Worm (Caenorhabditis elegans) whole organism, late embryonic: ENCODE data around the gene klp-7.

Source experiments
- K09A11.1 ChIP-seq: sonication (generic microtip); optimal IDR thresholded peaks from 2 replicates; lab custom pipeline; 2017; ENCODE audit warnings: antibody characterized with exemption, mild to moderate bottlenecking, missing genetic modification characterization, missing compliant biosample characterization; ENCODE audit not compliant: insufficient read depth
- lim-6 ChIP-seq: sonication (generic microtip); optimal IDR thresholded peaks from 2 replicates; lab custom pipeline; 2016; ENCODE audit warnings: missing genetic modification characterization, missing compliant biosample characterization
- pqm-1 ChIP-seq: sonication (generic microtip); optimal IDR thresholded peaks from 2 replicates; lab custom pipeline; 2016; ENCODE audit warnings: missing genetic modification characterization, missing compliant biosample characterization

ce11 chrIII:10794049-10794448, 11.7 kb upstream of the klp-7 start, which contains the start of gene clec-163:
- TF ChIP-seq pqm-1 (tag; lab: Kevin White, UChicago) (no peak), K09A11.1 (tag; lab: Kevin White, UChicago) (no peak), lim-6 (tag; lab: Kevin White, UChicago) (no peak)
